Fruit fly (Drosophila melanogaster): ENCODE results near the gene aop.
A peak's percentile ranks its signal among the peaks of the same experiment; 100 is the strongest.

aop gene

DNA sequence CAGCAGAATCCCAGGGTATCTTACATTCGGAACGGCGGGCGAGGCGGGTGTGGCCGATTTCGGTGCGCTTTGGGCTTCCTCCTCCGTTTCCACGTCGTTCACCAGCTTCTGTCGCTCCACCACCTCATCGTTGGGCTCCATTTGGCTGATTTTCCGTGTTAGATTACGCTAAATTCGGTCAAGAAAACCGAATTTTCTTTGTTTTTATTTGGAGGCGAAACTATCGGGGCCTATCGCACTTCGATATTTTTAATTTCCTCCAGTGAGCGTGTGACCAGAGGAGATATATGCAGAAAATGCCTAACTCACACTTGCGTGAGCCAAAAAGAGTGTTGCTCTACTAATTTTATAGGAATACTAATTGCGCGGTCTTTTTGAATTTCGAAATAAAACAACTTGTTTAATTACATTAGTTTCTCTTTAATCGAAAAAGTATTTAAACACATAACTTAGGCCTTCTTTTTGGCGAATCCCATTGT, 13.6 kb upstream of the aop start, which contains the start of gene CG10874:
Gene CG10874 (minus strand): TSS at position 264 of the 479 bp plus-strand sequence.
- no peak for TF ChIP-seq salr (GFP tag; optimal IDR thresholded peaks at IDR 0.05)
- TF ChIP-seq CG32006 (GFP tag; optimal IDR thresholded peaks at IDR 0.05), result no peak
- TF ChIP-seq cyc (GFP tag; optimal IDR thresholded peaks at IDR 0.05), result no peak
- TF ChIP-seq Sox14 (GFP tag; optimal IDR thresholded peaks at IDR 0.05), result peak; percentile 75
- no peak for TF ChIP-seq net (GFP tag; optimal IDR thresholded peaks at IDR 0.05)
- no peak for TF ChIP-seq CG8319 (GFP tag; optimal IDR thresholded peaks at IDR 0.05)
- TF ChIP-seq CG1621 (tag; optimal IDR thresholded peaks at IDR 0.05), result peak; percentile 1

DNA sequence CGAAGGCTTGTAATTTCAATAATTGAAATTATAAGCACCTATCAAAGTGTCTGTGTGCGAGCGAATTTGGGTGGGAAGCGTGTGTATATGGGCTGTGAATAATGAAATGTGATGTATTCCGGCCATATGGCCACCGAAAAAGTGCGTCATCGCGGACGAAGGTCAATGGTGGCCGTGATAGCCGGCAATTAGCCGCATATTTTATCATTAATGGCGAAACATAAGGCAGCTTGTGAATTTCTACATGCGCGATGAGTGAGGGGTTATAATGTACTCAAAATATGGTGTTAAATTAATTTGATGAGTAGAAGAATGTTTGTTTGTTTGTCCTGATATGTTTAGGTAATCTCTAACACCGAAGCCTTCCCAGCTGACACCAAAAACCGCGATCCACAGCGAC, 12.8 kb upstream of the aop start:
- TF ChIP-seq CG6163 (GFP tag; IDR thresholded peaks at IDR 0.05), result no peak
- no peak for TF ChIP-seq Blimp-1 (GFP tag; optimal IDR thresholded peaks at IDR 0.05)
- no peak for TF ChIP-seq lz (GFP tag; optimal IDR thresholded peaks at IDR 0.05)
- no peak for TF ChIP-seq Smox (GFP tag; optimal IDR thresholded peaks at IDR 0.05)
- no peak for TF ChIP-seq CG8632 (GFP tag; optimal IDR thresholded peaks at IDR 0.05)
- no peak for TF ChIP-seq acj6 (GFP tag; optimal IDR thresholded peaks at IDR 0.05)
- TF ChIP-seq CG16779 (tag; optimal IDR thresholded peaks at IDR 0.05), result no peak
- TF ChIP-seq CG9139 (GFP tag; optimal IDR thresholded peaks at IDR 0.05), result no peak
- no peak for TF ChIP-seq CG34406 (GFP tag; optimal IDR thresholded peaks at IDR 0.05)
- no peak for TF ChIP-seq CG7368 (GFP tag; optimal IDR thresholded peaks at IDR 0.05)
- TF ChIP-seq esn (GFP tag; optimal IDR thresholded peaks at IDR 0.05), result no peak
- TF ChIP-seq Eip78C (GFP tag), result no peak
- TF ChIP-seq Hr39 (GFP tag; optimal IDR thresholded peaks at IDR 0.05), result no peak
- TF ChIP-seq Met (GFP tag; optimal IDR thresholded peaks at IDR 0.05), result no peak
- no peak for TF ChIP-seq Eip93F (GFP tag; optimal IDR thresholded peaks at IDR 0.05)

DNA sequence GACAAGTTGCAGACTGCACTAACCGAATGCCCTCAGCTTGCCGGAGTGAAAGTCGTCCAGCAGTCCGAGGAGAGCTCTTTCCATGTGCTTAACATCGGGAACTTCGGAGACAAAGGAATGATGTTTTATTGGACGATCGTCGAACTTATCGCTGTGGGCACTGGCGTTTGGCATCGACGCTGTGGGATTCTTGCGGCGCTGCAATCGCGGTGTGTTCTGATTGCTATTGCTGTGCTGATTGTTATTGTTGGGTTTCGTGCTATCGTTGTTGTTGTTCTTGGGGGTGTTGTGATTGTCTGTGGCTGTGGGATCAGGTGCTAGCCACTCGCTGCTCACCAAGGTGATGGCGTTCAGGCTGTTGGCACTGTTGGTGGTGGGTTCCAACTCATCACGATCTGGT, 12.1 kb upstream of the aop start:
- TF ChIP-seq CG3032 (tag; optimal IDR thresholded peaks at IDR 0.05) (no peak), spab (GFP tag; optimal IDR thresholded peaks at IDR 0.05) (no peak), Sox102F (GFP tag; optimal IDR thresholded peaks at IDR 0.05) (no peak), svp (GFP tag) (peak; percentile 84), topi (GFP tag; optimal IDR thresholded peaks at IDR 0.05) (no peak), CG8119 (GFP tag; IDR thresholded peaks at IDR 0.05) (no peak), cyc (GFP tag; optimal IDR thresholded peaks at IDR 0.05) (no peak), eg (GFP tag; IDR thresholded peaks at IDR 0.05) (no peak), Ets96B (tag; optimal IDR thresholded peaks at IDR 0.05) (no peak), CG4318 (GFP tag; optimal IDR thresholded peaks at IDR 0.05) (no peak), Eip78C (GFP tag) (peak; percentile 33), Lpt (GFP tag; optimal IDR thresholded peaks at IDR 0.05) (no peak), CG8632 (GFP tag; optimal IDR thresholded peaks at IDR 0.05) (no peak), CG15336 (GFP tag; IDR thresholded peaks at IDR 0.05) (no peak), Sox14 (GFP tag; optimal IDR thresholded peaks at IDR 0.05) (peak; percentile 43), CG6854 (GFP tag; optimal IDR thresholded peaks at IDR 0.05) (no peak), CG1621 (tag; optimal IDR thresholded peaks at IDR 0.05) (no peak), CG16779 (tag; optimal IDR thresholded peaks at IDR 0.05) (no peak), Hr39 (GFP tag; optimal IDR thresholded peaks at IDR 0.05) (no peak), Met (GFP tag; optimal IDR thresholded peaks at IDR 0.05) (no peak), CG6276 (GFP tag; optimal IDR thresholded peaks at IDR 0.05) (no peak)

DNA sequence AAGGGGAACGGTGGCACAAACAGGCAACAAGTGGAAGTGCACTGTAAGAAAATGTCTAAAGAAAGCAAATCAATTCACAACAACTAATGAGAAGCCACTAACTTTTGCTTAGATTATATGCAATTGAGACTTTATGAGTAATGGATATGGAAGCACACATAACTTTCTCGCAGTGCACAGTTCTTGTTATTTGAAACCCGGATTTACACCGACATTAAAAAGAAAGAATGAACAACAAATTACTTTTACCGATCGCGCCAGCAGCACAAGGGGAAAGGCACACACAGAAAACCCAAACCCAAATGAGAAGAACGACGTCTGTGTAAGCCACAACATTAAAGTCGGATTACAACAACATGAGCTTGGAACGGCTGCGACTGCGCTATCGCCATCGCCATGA, 10.5 kb upstream of the aop start:
- TF ChIP-seq Blimp-1 (GFP tag; optimal IDR thresholded peaks at IDR 0.05), result peak; percentile 64
- peak; percentile 66 for TF ChIP-seq eg (GFP tag; IDR thresholded peaks at IDR 0.05)
- peak; percentile 60 for TF ChIP-seq CG8319 (GFP tag; optimal IDR thresholded peaks at IDR 0.05)
- peak; percentile 66 for TF ChIP-seq CG11902 (GFP tag; optimal IDR thresholded peaks at IDR 0.05)
- TF ChIP-seq CG32006 (GFP tag; optimal IDR thresholded peaks at IDR 0.05), result peak; percentile 76
- TF ChIP-seq Hr4 (GFP tag; optimal IDR thresholded peaks at IDR 0.05), result peak; percentile 53
- peak; percentile 68 for TF ChIP-seq CG6276 (GFP tag; optimal IDR thresholded peaks at IDR 0.05)
- peak; percentile 75 for TF ChIP-seq Ets21C (GFP tag; optimal IDR thresholded peaks at IDR 0.05)
- TF ChIP-seq spab (GFP tag; optimal IDR thresholded peaks at IDR 0.05), result peak; percentile 14
- TF ChIP-seq Eip75B (GFP tag; optimal IDR thresholded peaks at IDR 0.05), result peak; percentile 74
- TF ChIP-seq CG8632 (GFP tag; optimal IDR thresholded peaks at IDR 0.05), result peak; percentile 56
- TF ChIP-seq Eip93F (GFP tag; optimal IDR thresholded peaks at IDR 0.05), result peak; percentile 35
- TF ChIP-seq CG11294 (GFP tag; IDR thresholded peaks at IDR 0.05), result 0 out of 2 replicates have a peak, but pooled peaks have one; percentile 19
- TF ChIP-seq dac (GFP tag; optimal IDR thresholded peaks at IDR 0.05), result peak; percentile 51
- peak; percentile 53 for TF ChIP-seq CG10669 (GFP tag; optimal IDR thresholded peaks at IDR 0.05)
- peak; percentile 73 for TF ChIP-seq CG8119 (GFP tag; IDR thresholded peaks at IDR 0.05)
- peak; percentile 45 for TF ChIP-seq Ets96B (tag; optimal IDR thresholded peaks at IDR 0.05)
- TF ChIP-seq Eip78C (GFP tag), result peak; percentile 86
- TF ChIP-seq achi (GFP tag; optimal IDR thresholded peaks at IDR 0.05), result peak; percentile 77
- TF ChIP-seq acj6 (GFP tag; optimal IDR thresholded peaks at IDR 0.05), result peak; percentile 76
- no peak for TF ChIP-seq Hr38 (GFP tag; optimal IDR thresholded peaks at IDR 0.05)
- TF ChIP-seq CG7368 (GFP tag; optimal IDR thresholded peaks at IDR 0.05), result peak; percentile 51
- TF ChIP-seq Sox15 (GFP tag; optimal IDR thresholded peaks at IDR 0.05), result peak; percentile 63
- peak; percentile 13 for TF ChIP-seq CG3032 (tag; optimal IDR thresholded peaks at IDR 0.05)
- TF ChIP-seq CG15336 (GFP tag; IDR thresholded peaks at IDR 0.05), result peak; percentile 61; the same call in 1 of the 2 replicates
- no peak for TF ChIP-seq CG16779 (tag; optimal IDR thresholded peaks at IDR 0.05)
